Fruit fly (Drosophila melanogaster) whole organism, adult: Measurements from ENCODE around the gene SF2.

Experiments used
- CG11617 ChIP-seq: fragments of 200-800 bp; sonication (Bioruptor generic); optimal IDR thresholded peaks from 2 replicates; lab custom pipeline; 2017; ENCODE audit warnings: mild to moderate bottlenecking, missing biosample characterization, missing genetic modification reagents, missing genetic modification characterization
- CG12768 ChIP-seq: fragments of 200-800 bp; sonication (Bioruptor generic); optimal IDR thresholded peaks from 2 replicates; lab custom pipeline; 2017; ENCODE audit warnings: missing biosample characterization, missing genetic modification characterization, mild to moderate bottlenecking, moderate library complexity, missing genetic modification reagents
- CG14711 ChIP-seq: fragments of 200-800 bp; sonication (Bioruptor generic); optimal IDR thresholded peaks from 2 replicates; lab custom pipeline; 2018; ENCODE audit warnings: missing biosample characterization, mild to moderate bottlenecking, missing genetic modification characterization, moderate library complexity
- CG1620 ChIP-seq: fragments of 200-800 bp; sonication (Bioruptor generic); optimal IDR thresholded peaks from 2 replicates; lab custom pipeline; 2016; ENCODE audit warnings: missing biosample characterization, missing genetic modification characterization
- CG33017 ChIP-seq: fragments of 200-800 bp; sonication (Bioruptor generic); optimal IDR thresholded peaks from 2 replicates; lab custom pipeline; 2018; ENCODE audit warnings: missing biosample characterization, mild to moderate bottlenecking, missing genetic modification characterization, moderate library complexity
- CG5204 ChIP-seq: fragments of 200-800 bp; sonication (Bioruptor generic); optimal IDR thresholded peaks from 2 replicates; lab custom pipeline; 2016; ENCODE audit warnings: missing biosample characterization, missing genetic modification characterization
- CG7045 ChIP-seq: fragments of 200-800 bp; sonication (Bioruptor generic); optimal IDR thresholded peaks from 2 replicates; lab custom pipeline; 2017; ENCODE audit warnings: missing biosample characterization, mild to moderate bottlenecking, missing genetic modification characterization
- CG7101 ChIP-seq: fragments of 200-800 bp; sonication (Bioruptor generic); optimal IDR thresholded peaks from 2 replicates; lab custom pipeline; 2018; ENCODE audit warnings: missing biosample characterization, mild to moderate bottlenecking, missing genetic modification characterization, moderate library complexity
- Clk ChIP-seq: fragments of 200-800 bp; sonication (Bioruptor generic); optimal IDR thresholded peaks from 2 replicates; lab custom pipeline; 2017; ENCODE audit warnings: missing biosample characterization, missing genetic modification characterization
- Crg-1 ChIP-seq: fragments of 200-800 bp; sonication (Bioruptor generic); optimal IDR thresholded peaks from 2 replicates; lab custom pipeline; 2016; ENCODE audit warnings: missing biosample characterization, missing genetic modification characterization
- Hr96 ChIP-seq: fragments of 200-800 bp; sonication (Bioruptor generic); optimal IDR thresholded peaks from 2 replicates; lab custom pipeline; 2016; ENCODE audit warnings: missing biosample characterization, missing genetic modification characterization
- Mnt ChIP-seq: fragments of 200-800 bp; sonication (Bioruptor generic); optimal IDR thresholded peaks from 2 replicates; lab custom pipeline; 2016; ENCODE audit warnings: missing biosample characterization, mild to moderate bottlenecking, missing genetic modification characterization
- bab1 ChIP-seq: fragments of 200-800 bp; sonication (Bioruptor generic); optimal IDR thresholded peaks from 3 replicates; lab custom pipeline; 2019; ENCODE audit warnings: missing biosample characterization, mild to moderate bottlenecking, missing genetic modification characterization, moderate library complexity
- cic ChIP-seq: fragments of 200-800 bp; sonication (Bioruptor generic); optimal IDR thresholded peaks from 2 replicates; lab custom pipeline; 2017; ENCODE audit warnings: missing biosample characterization, mild to moderate bottlenecking, missing genetic modification characterization, moderate library complexity
- cnc ChIP-seq, 2 experiments: fragments of >200 bp; optimal IDR thresholded peaks; 2 replicates each; lab custom pipeline; 2017
- kay ChIP-seq: fragments of 200-800 bp; sonication (Bioruptor generic); peaks from one replicate; lab custom pipeline; 2016; ENCODE audit warnings: missing biosample characterization, missing genetic modification characterization, borderline replicate concordance
- ovo ChIP-seq: fragments of 200-800 bp; sonication (Bioruptor generic); optimal IDR thresholded peaks from 2 replicates; lab custom pipeline; 2016; ENCODE audit warnings: missing biosample characterization, missing genetic modification characterization
- pad ChIP-seq: fragments of 200-800 bp; sonication (Bioruptor generic); optimal IDR thresholded peaks from 3 replicates; lab custom pipeline; 2017; ENCODE audit warnings: missing biosample characterization, missing genetic modification characterization, mild to moderate bottlenecking, moderate library complexity, missing genetic modification reagents
- tj ChIP-seq: fragments of 200-800 bp; sonication (Bioruptor generic); optimal IDR thresholded peaks from 3 replicates; lab custom pipeline; 2017; ENCODE audit warnings: missing biosample characterization, mild to moderate bottlenecking, missing genetic modification characterization, moderate library complexity
- toe ChIP-seq: fragments of 200-800 bp; sonication (Bioruptor generic); optimal IDR thresholded peaks from 2 replicates; lab custom pipeline; 2016; ENCODE audit warnings: missing biosample characterization, missing genetic modification characterization

Gene SF2

dm6 chr3R:16341817-16342374, at the start of gene SF2, which contains the start of gene pad:
SF2 (minus strand) TSS chr3R:16341988.
pad (plus strand) TSS chr3R:16342318.
- TF ChIP-seq CG7045 (GFP tag; lab: Kevin White, UChicago) (peak; percentile 82), cnc (optimal IDR thresholded peaks at IDR 0.05; lab: Kevin White, UChicago) (no peak), Crg-1 (peak; percentile 87), Mnt (GFP tag; lab: Kevin White, UChicago) (peak; percentile 90), toe (GFP tag; lab: Kevin White, UChicago) (peak; percentile 94), Clk (GFP tag; lab: Kevin White, UChicago) (peak; percentile 73), pad (peak; percentile 85), CG5204 (peak; percentile 90), CG33017 (tag; lab: Kevin White, UChicago) (no peak), CG7101 (tag; lab: Kevin White, UChicago) (peak; percentile 83), Hr96 (GFP tag; lab: Kevin White, UChicago) (peak; percentile 86), CG12768 (GFP tag; lab: Kevin White, UChicago) (peak; percentile 53), CG1620 (GFP tag; lab: Kevin White, UChicago) (peak; percentile 92), CG11617 (peak; percentile 87), CG14711 (tag; lab: Kevin White, UChicago) (peak; percentile 77), cic (GFP tag; lab: Kevin White, UChicago) (peak; percentile 53), tj (peak; percentile 63), kay (GFP tag; lab: Kevin White, UChicago) (peak; percentile 84), ovo (peak; percentile 90), bab1 (GFP tag; lab: Kevin White, UChicago) (peak; percentile 89)

dm6 chr3R:16389117-16389516, 47.3 kb upstream of the SF2 start:
- TF ChIP-seq kay (GFP tag; lab: Kevin White, UChicago) (no peak), CG14711 (tag; lab: Kevin White, UChicago) (no peak), CG11617 (no peak), CG1620 (GFP tag; lab: Kevin White, UChicago) (no peak), Hr96 (GFP tag; lab: Kevin White, UChicago) (no peak)

dm6 chr3R:16387039-16387438, 45.3 kb upstream of the SF2 start:
- TF ChIP-seq pad, result no peak
- TF ChIP-seq CG1620 (GFP tag; lab: Kevin White, UChicago), result no peak
- no peak for TF ChIP-seq Mnt (GFP tag; lab: Kevin White, UChicago)
- TF ChIP-seq toe (GFP tag; lab: Kevin White, UChicago), result no peak
- TF ChIP-seq CG12768 (GFP tag; lab: Kevin White, UChicago), result no peak
- no peak for TF ChIP-seq CG7045 (GFP tag; lab: Kevin White, UChicago)
- TF ChIP-seq CG33017 (tag; lab: Kevin White, UChicago), result no peak

- TF ChIP-seq cnc (optimal IDR thresholded peaks at IDR 0.05; lab: Kevin White, UChicago), result no peak
- no peak for TF ChIP-seq ovo
- no peak for TF ChIP-seq CG7045 (GFP tag; lab: Kevin White, UChicago)
- no peak for TF ChIP-seq bab1 (GFP tag; lab: Kevin White, UChicago)
- TF ChIP-seq Mnt (GFP tag; lab: Kevin White, UChicago), result no peak
- TF ChIP-seq CG7101 (tag; lab: Kevin White, UChicago), result no peak
- no peak for TF ChIP-seq pad
- TF ChIP-seq Hr96 (GFP tag; lab: Kevin White, UChicago), result no peak
- TF ChIP-seq CG11617, result no peak
- TF ChIP-seq cic (GFP tag; lab: Kevin White, UChicago), result no peak
- no peak for TF ChIP-seq CG33017 (tag; lab: Kevin White, UChicago)
- no peak for TF ChIP-seq CG14711 (tag; lab: Kevin White, UChicago)
- no peak for TF ChIP-seq toe (GFP tag; lab: Kevin White, UChicago)
- no peak for TF ChIP-seq Crg-1
- no peak for TF ChIP-seq CG12768 (GFP tag; lab: Kevin White, UChicago)
- TF ChIP-seq tj, result no peak
- no peak for TF ChIP-seq CG1620 (GFP tag; lab: Kevin White, UChicago)
- no peak for TF ChIP-seq kay (GFP tag; lab: Kevin White, UChicago)
Observed at dm6 chr3R:16385586-16385985, 43.8 kb upstream of the SF2 start.

dm6 chr3R:16374101-16374500, 32.3 kb upstream of the SF2 start:
- no peak for TF ChIP-seq Hr96 (GFP tag; lab: Kevin White, UChicago)
- no peak for TF ChIP-seq kay (GFP tag; lab: Kevin White, UChicago)
- no peak for TF ChIP-seq CG1620 (GFP tag; lab: Kevin White, UChicago)
- TF ChIP-seq CG11617, result no peak
- TF ChIP-seq Mnt (GFP tag; lab: Kevin White, UChicago), result no peak
- no peak for TF ChIP-seq pad
- TF ChIP-seq Clk (GFP tag; lab: Kevin White, UChicago), result no peak
- no peak for TF ChIP-seq CG7101 (tag; lab: Kevin White, UChicago)
- TF ChIP-seq bab1 (GFP tag; lab: Kevin White, UChicago), result no peak
- TF ChIP-seq cnc (optimal IDR thresholded peaks at IDR 0.05; lab: Kevin White, UChicago), result no peak
- TF ChIP-seq cic (GFP tag; lab: Kevin White, UChicago), result no peak
- TF ChIP-seq CG7045 (GFP tag; lab: Kevin White, UChicago), result no peak
- no peak for TF ChIP-seq CG33017 (tag; lab: Kevin White, UChicago)

dm6 chr3R:16370433-16370832, 28.6 kb upstream of the SF2 start, which contains the start of gene CG10317:
CG10317 (minus strand) TSS chr3R:16370533.
- no peak for TF ChIP-seq CG7045 (GFP tag; lab: Kevin White, UChicago)
- no peak for TF ChIP-seq cnc (optimal IDR thresholded peaks at IDR 0.05; lab: Kevin White, UChicago)
- no peak for TF ChIP-seq tj
- no peak for TF ChIP-seq CG12768 (GFP tag; lab: Kevin White, UChicago)
- TF ChIP-seq CG14711 (tag; lab: Kevin White, UChicago), result no peak
- TF ChIP-seq Mnt (GFP tag; lab: Kevin White, UChicago), result no peak
- no peak for TF ChIP-seq CG1620 (GFP tag; lab: Kevin White, UChicago)
- TF ChIP-seq CG7101 (tag; lab: Kevin White, UChicago), result no peak
- no peak for TF ChIP-seq Clk (GFP tag; lab: Kevin White, UChicago)
- TF ChIP-seq bab1 (GFP tag; lab: Kevin White, UChicago), result no peak
